Worm (Caenorhabditis elegans) whole organism, L4/young adult: Measurements from ENCODE around the gene slc-17.4.

Experiments used
- W03F9.2 ChIP-seq: fragments of 150-350 bp; optimal IDR thresholded peaks from 2 replicates; lab custom pipeline; 2014; ENCODE audit warnings: missing biosample characterization, missing genetic modification characterization
- him-1 ChIP-seq: sonication (generic microtip); optimal IDR thresholded peaks from 2 replicates; lab custom pipeline; 2016; ENCODE audit warnings: missing genotype, missing genetic modification reagents, missing genetic modification characterization, missing compliant biosample characterization

DNA sequence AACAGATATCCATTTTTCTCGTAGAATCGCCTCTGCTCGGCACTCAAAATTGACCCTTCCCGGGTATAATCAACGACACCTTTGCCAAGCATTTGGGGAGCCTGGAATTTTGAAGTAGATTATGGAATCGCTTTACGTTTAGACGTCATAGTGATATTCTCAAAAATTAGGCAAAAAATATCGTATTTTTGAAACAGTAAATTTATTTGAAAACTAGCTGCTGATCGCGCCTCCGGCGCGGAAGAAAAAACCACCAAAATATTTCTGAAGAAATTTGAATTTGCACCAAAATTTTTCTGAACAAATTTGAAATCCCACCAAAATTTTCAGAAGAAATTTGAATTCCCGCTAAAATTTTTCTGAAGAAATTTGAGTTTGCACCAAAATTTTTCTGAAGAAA lies 29.1 kb downstream of the slc-17.4 start, which contains the start of gene ZK550.6:
- TF ChIP-seq him-1 = no peak
- TF ChIP-seq W03F9.2 (tag; lab: Kevin White, UChicago) = no peak
